Worm (Caenorhabditis elegans) whole organism, L1 larva: ENCODE measurements around the gene fbxa-118.

ENCODE experiments used
- F16B12.6 ChIP-seq: fragments of 150-350 bp; optimal IDR thresholded peaks from 2 replicates; lab custom pipeline; 2014; ENCODE audit warnings: missing biosample characterization, missing genetic modification characterization
- ceh-63 ChIP-seq: fragments of 200-800 bp; sonication (Bioruptor generic); optimal IDR thresholded peaks from 2 replicates; lab custom pipeline; 2018; ENCODE audit warnings: mild to moderate bottlenecking, missing genetic modification characterization, missing compliant biosample characterization
- ces-1 ChIP-seq: fragments of 150-350 bp; optimal IDR thresholded peaks from 2 replicates; lab custom pipeline; 2014; ENCODE audit warnings: missing biosample characterization, missing genetic modification reagents, missing genetic modification characterization
- dpl-1 ChIP-seq, 3 experiments: fragments of 150-350 bp in 2 of 3; sonication (generic microtip) in 1 of 3; optimal IDR thresholded peaks; 2 replicates each; lab custom pipeline; 2014 to 2017; ENCODE audit warnings: missing biosample characterization in 3 of 3, missing genetic modification characterization in 3 of 3, missing genetic modification reagents in 3 of 3
- efl-1 ChIP-seq, 4 experiments: fragments of 150-350 bp; optimal IDR thresholded peaks in 3 of 4; peaks in 1 of 4; 1 replicate in 1 of 4; 2 replicates in 3 of 4; lab custom pipeline; 2014; ENCODE audit warnings: missing biosample characterization in 2 of 4, missing genetic modification characterization in 2 of 4, missing genetic modification reagents in 2 of 4
- egl-13 ChIP-seq: sonication (generic microtip); optimal IDR thresholded peaks from 2 replicates; lab custom pipeline; 2016; ENCODE audit warnings: missing genotype, missing genetic modification reagents, missing genetic modification characterization, missing compliant biosample characterization
- elt-2 ChIP-seq: sonication (generic microtip); optimal IDR thresholded peaks from 2 replicates; lab custom pipeline; 2016; ENCODE audit warnings: missing genetic modification characterization, mild to moderate bottlenecking, inconsistent platforms, missing compliant biosample characterization, missing genetic modification reagents
- ets-5 ChIP-seq: fragments of 200-800 bp; sonication (Bioruptor generic); IDR thresholded peaks from 2 replicates; pipeline ENCODE4 v1.3.6; 2022; ENCODE audit warnings: missing genetic modification characterization, missing compliant biosample characterization
- fkh-10 ChIP-seq: sonication (generic microtip); optimal IDR thresholded peaks from 2 replicates; lab custom pipeline; 2017; ENCODE audit warnings: missing biosample characterization, missing genetic modification reagents, missing genetic modification characterization
- fos-1 ChIP-seq: fragments of 150-350 bp; optimal IDR thresholded peaks from 2 replicates; lab custom pipeline; 2014; ENCODE audit warnings: missing biosample characterization, missing genetic modification characterization
- lin-13 ChIP-seq: fragments of 150-350 bp; optimal IDR thresholded peaks from 2 replicates; lab custom pipeline; 2014; ENCODE audit warnings: missing biosample characterization, missing genetic modification reagents, missing genetic modification characterization
- lin-15B ChIP-seq: fragments of 150-350 bp; sonication (generic microtip); optimal IDR thresholded peaks from 3 replicates; lab custom pipeline; 2014; ENCODE audit warnings: missing biosample characterization, missing genetic modification characterization
- lin-35 ChIP-seq, 2 experiments: fragments of 150-350 bp; optimal IDR thresholded peaks; 2 replicates each; lab custom pipeline; 2014; ENCODE audit warnings: missing biosample characterization in 2 of 2, missing genetic modification characterization in 2 of 2, missing genetic modification reagents in 2 of 2
- lir-3 ChIP-seq: sonication (generic microtip); optimal IDR thresholded peaks from 2 replicates; lab custom pipeline; 2016; ENCODE audit warnings: mild to moderate bottlenecking, missing genetic modification characterization, moderate library complexity, missing compliant biosample characterization; ENCODE audit not compliant: poor library complexity
- mdl-1 ChIP-seq, 2 experiments: fragments of 150-350 bp; optimal IDR thresholded peaks; 2 replicates each; lab custom pipeline; 2014 to 2017; ENCODE audit warnings: missing biosample characterization in 2 of 2, missing genetic modification characterization in 2 of 2, inconsistent platforms in 1 of 2
- mef-2 ChIP-seq: fragments of 150-350 bp; optimal IDR thresholded peaks from 2 replicates; lab custom pipeline; 2014; ENCODE audit warnings: missing biosample characterization, missing genetic modification characterization
- nhr-11 ChIP-seq: fragments of 150-350 bp; optimal IDR thresholded peaks from 2 replicates; lab custom pipeline; 2014; ENCODE audit warnings: missing biosample characterization, missing genetic modification characterization
- nhr-19 ChIP-seq: fragments of 200-800 bp; sonication (Bioruptor generic); conservative IDR thresholded peaks from 2 replicates; pipeline ENCODE4 v1.3.6; 2022; ENCODE audit warnings: missing genetic modification characterization, missing compliant biosample characterization
- nhr-237 ChIP-seq: fragments of 150-350 bp; optimal IDR thresholded peaks from 2 replicates; lab custom pipeline; 2014; ENCODE audit warnings: missing biosample characterization, missing genetic modification characterization
- nhr-28 ChIP-seq: fragments of 150-350 bp; optimal IDR thresholded peaks from 2 replicates; lab custom pipeline; 2014; ENCODE audit warnings: missing biosample characterization, missing genetic modification characterization
- nhr-47 ChIP-seq: sonication (generic microtip); optimal IDR thresholded peaks from 2 replicates; lab custom pipeline; 2016; ENCODE audit warnings: mild to moderate bottlenecking, missing genetic modification characterization, moderate library complexity, missing compliant biosample characterization
- nhr-71 ChIP-seq: sonication (generic microtip); optimal IDR thresholded peaks from 2 replicates; lab custom pipeline; 2016; ENCODE audit warnings: mild to moderate bottlenecking, missing genetic modification characterization, moderate library complexity, missing compliant biosample characterization
- nhr-85 ChIP-seq: sonication (generic microtip); peaks from one replicate; lab custom pipeline; 2016; ENCODE audit warnings: missing genetic modification characterization, inconsistent platforms, missing compliant biosample characterization
- pag-3 ChIP-seq: sonication (generic microtip); optimal IDR thresholded peaks from 2 replicates; lab custom pipeline; 2017; ENCODE audit warnings: missing genetic modification characterization, mild to moderate bottlenecking, missing compliant biosample characterization, antibody characterized with exemption, borderline replicate concordance; ENCODE audit not compliant: insufficient read depth
- pax-3 ChIP-seq: fragments of 200-800 bp; sonication (Bioruptor generic); optimal IDR thresholded peaks from 2 replicates; lab custom pipeline; 2018; ENCODE audit warnings: mild to moderate bottlenecking, missing genetic modification characterization, moderate library complexity, missing compliant biosample characterization
- pqm-1 ChIP-seq: sonication (generic microtip); optimal IDR thresholded peaks from 3 replicates; lab custom pipeline; 2017; ENCODE audit warnings: missing biosample characterization, missing genetic modification characterization
- sptf-1 ChIP-seq: fragments of 150-350 bp; optimal IDR thresholded peaks from 2 replicates; lab custom pipeline; 2014; ENCODE audit warnings: missing biosample characterization, missing genetic modification characterization
- sup-37 ChIP-seq: fragments of 200-800 bp; sonication (Bioruptor generic); optimal IDR thresholded peaks from 2 replicates; lab custom pipeline; 2018; ENCODE audit warnings: mild to moderate bottlenecking, missing genetic modification characterization, missing compliant biosample characterization
- tlp-1 ChIP-seq: fragments of 150-350 bp; optimal IDR thresholded peaks from 2 replicates; lab custom pipeline; 2014; ENCODE audit warnings: missing biosample characterization, missing genetic modification characterization
- unc-62 ChIP-seq: fragments of 150-350 bp; optimal IDR thresholded peaks from 2 replicates; lab custom pipeline; 2014; ENCODE audit warnings: missing biosample characterization, missing genetic modification reagents, missing genetic modification characterization
- unc-86 ChIP-seq: sonication (generic microtip); optimal IDR thresholded peaks from 2 replicates; lab custom pipeline; 2016; ENCODE audit warnings: missing genetic modification characterization, missing compliant biosample characterization
- vab-15 ChIP-seq: sonication (generic microtip); optimal IDR thresholded peaks from 2 replicates; lab custom pipeline; 2017; ENCODE audit warnings: missing genotype, mild to moderate bottlenecking, missing genetic modification characterization, missing compliant biosample characterization
- zip-4 ChIP-seq: fragments of 200-800 bp; sonication (Bioruptor generic); optimal IDR thresholded peaks from 2 replicates; lab custom pipeline; 2018; ENCODE audit warnings: mild to moderate bottlenecking, missing genetic modification characterization, moderate library complexity, missing compliant biosample characterization

fbxa-118 gene

ce11 chrV:19755260-19755659 is 21.9 kb downstream of the fbxa-118 start, which contains the start of gene clec-50:
Gene clec-50, minus strand, starts transcription at chrV:19755368.
- TF ChIP-seq lin-35 (GFP tag; optimal IDR thresholded peaks at IDR 0.05; lab: Kevin White, UChicago) (peak in 1 of 2 experiments; percentile 28), zip-4 (GFP tag; lab: Kevin White, UChicago) (no peak), unc-86 (tag; lab: Kevin White, UChicago) (no peak), elt-2 (peak; percentile 65), nhr-28 (no peak), ces-1 (no peak), mef-2 (tag; lab: Kevin White, UChicago) (no peak), pqm-1 (tag; lab: Kevin White, UChicago) (no peak)

- TF ChIP-seq lin-15B (tag; lab: Kevin White, UChicago), result no peak
- TF ChIP-seq elt-2, result peak; percentile 37
Measured at ce11 chrV:19754331-19754730, 22.8 kb downstream of the fbxa-118 start.

ce11 chrV:19752879-19753278 is 24.2 kb downstream of the fbxa-118 start:
- no peak for TF ChIP-seq ceh-63
- no peak for TF ChIP-seq fkh-10 (GFP tag; lab: Kevin White, UChicago)
- TF ChIP-seq lin-13 (GFP tag; lab: Kevin White, UChicago), result no peak
- TF ChIP-seq, all 84 proteins: peak for 0

- no peak for TF ChIP-seq mdl-1 (tag; optimal IDR thresholded peaks at IDR 0.05; lab: Kevin White, UChicago)
- no peak for TF ChIP-seq nhr-71 (tag; lab: Kevin White, UChicago)
- no peak for TF ChIP-seq tlp-1 (tag; lab: Kevin White, UChicago)
- no peak for TF ChIP-seq pax-3 (tag; lab: Kevin White, UChicago)
- TF ChIP-seq lir-3 (tag; lab: Kevin White, UChicago), result no peak
- no peak for TF ChIP-seq nhr-19 (GFP tag; lab: Robert Waterston, UW)
- no peak for TF ChIP-seq nhr-11
- TF ChIP-seq F16B12.6 (tag; lab: Kevin White, UChicago), result no peak
- TF ChIP-seq elt-2, result peak; percentile 1
- TF ChIP-seq, all 84 proteins: peak for 1
Measured at ce11 chrV:19751124-19751523, 26.0 kb downstream of the fbxa-118 start, which contains the start of gene clec-49. Gene clec-49, minus strand, starts transcription at chrV:19751226.

- TF ChIP-seq fos-1 (tag; lab: Kevin White, UChicago) (no peak), mef-2 (tag; lab: Kevin White, UChicago) (no peak), sup-37 (GFP tag; lab: Kevin White, UChicago) (no peak), nhr-237 (tag; lab: Kevin White, UChicago) (no peak), zip-4 (GFP tag; lab: Kevin White, UChicago) (no peak), nhr-85 (tag; lab: Kevin White, UChicago) (no peak), nhr-47 (tag; lab: Kevin White, UChicago) (no peak)
Measured at ce11 chrV:19747144-19747543, 30.0 kb downstream of the fbxa-118 start.

ce11 chrV:19745852-19746251 is 31.3 kb downstream of the fbxa-118 start, which contains the start of gene W04E12.5:
Gene W04E12.5, plus strand, starts transcription at chrV:19746152.
- TF ChIP-seq nhr-85 (tag; lab: Kevin White, UChicago) (no peak), lin-15B (tag; lab: Kevin White, UChicago) (no peak), fkh-10 (GFP tag; lab: Kevin White, UChicago) (no peak), unc-62 (no peak), dpl-1 (GFP tag; optimal IDR thresholded peaks at IDR 0.05; lab: Kevin White, UChicago) (no peak), elt-2 (no peak), lin-35 (GFP tag; optimal IDR thresholded peaks at IDR 0.05; lab: Kevin White, UChicago) (no peak), mdl-1 (tag; optimal IDR thresholded peaks at IDR 0.05; lab: Kevin White, UChicago) (no peak), efl-1 (optimal IDR thresholded peaks at IDR 0.05; lab: Kevin White, UChicago) (no peak), efl-1 (GFP tag; optimal IDR thresholded peaks at IDR 0.05 in 1 of 2; lab: Kevin White, UChicago) (no peak), ets-5 (GFP tag; lab: Robert Waterston, UW) (no peak), vab-15 (tag; lab: Kevin White, UChicago) (no peak), sptf-1 (no peak), nhr-237 (tag; lab: Kevin White, UChicago) (no peak), egl-13 (tag; lab: Kevin White, UChicago) (no peak), pag-3 (no peak), ceh-63 (no peak), tlp-1 (tag; lab: Kevin White, UChicago) (no peak), ces-1 (no peak), pqm-1 (tag; lab: Kevin White, UChicago) (no peak)
- TF ChIP-seq, all 84 proteins: peak for 0
